Worm (Caenorhabditis elegans) whole organism, L1 larva: Measurements from ENCODE around the gene spe-19.
A peak's percentile ranks its signal among the peaks of the same experiment; 100 is the strongest.

ENCODE experiments used
- C04F5.9 ChIP-seq: sonication (generic microtip); optimal IDR thresholded peaks from 2 replicates; lab custom pipeline; 2016; ENCODE audit warnings: missing genetic modification characterization, missing compliant biosample characterization
- C34B4.2 ChIP-seq: sonication (generic microtip); optimal IDR thresholded peaks from 2 replicates; lab custom pipeline; 2017; ENCODE audit warnings: mild to moderate bottlenecking, missing genetic modification characterization, missing compliant biosample characterization
- F16B12.6 ChIP-seq: fragments of 150-350 bp; optimal IDR thresholded peaks from 2 replicates; lab custom pipeline; 2014; ENCODE audit warnings: missing biosample characterization, missing genetic modification characterization
- Y116A8C.19 ChIP-seq: sonication (generic microtip); optimal IDR thresholded peaks from 2 replicates; lab custom pipeline; 2016; ENCODE audit warnings: missing compliant biosample characterization, missing genetic modification characterization, borderline replicate concordance
- alr-1 ChIP-seq: fragments of 200-800 bp; sonication (Bioruptor generic); optimal IDR thresholded peaks from 2 replicates; lab custom pipeline; 2018; ENCODE audit warnings: borderline replicate concordance, mild to moderate bottlenecking, missing genetic modification characterization, missing compliant biosample characterization
- ceh-63 ChIP-seq: fragments of 200-800 bp; sonication (Bioruptor generic); optimal IDR thresholded peaks from 2 replicates; lab custom pipeline; 2018; ENCODE audit warnings: mild to moderate bottlenecking, missing genetic modification characterization, missing compliant biosample characterization
- ceh-8 ChIP-seq: fragments of 200-800 bp; sonication (Bioruptor generic); optimal IDR thresholded peaks from 2 replicates; lab custom pipeline; 2018; ENCODE audit warnings: mild to moderate bottlenecking, missing genetic modification characterization, moderate library complexity, missing compliant biosample characterization
- ceh-82 ChIP-seq, 3 experiments: fragments of 150-350 bp in 1 of 3; sonication (generic microtip) in 2 of 3; optimal IDR thresholded peaks; 2 replicates each; lab custom pipeline; 2014 to 2017; ENCODE audit warnings: missing biosample characterization in 3 of 3, missing genetic modification characterization in 3 of 3
- ces-1 ChIP-seq: fragments of 150-350 bp; optimal IDR thresholded peaks from 2 replicates; lab custom pipeline; 2014; ENCODE audit warnings: missing biosample characterization, missing genetic modification reagents, missing genetic modification characterization
- dpl-1 ChIP-seq, 3 experiments: fragments of 150-350 bp in 2 of 3; sonication (generic microtip) in 1 of 3; optimal IDR thresholded peaks; 2 replicates each; lab custom pipeline; 2014 to 2017; ENCODE audit warnings: missing biosample characterization in 3 of 3, missing genetic modification characterization in 3 of 3, missing genetic modification reagents in 3 of 3
- dsc-1 ChIP-seq: sonication (generic microtip); optimal IDR thresholded peaks from 2 replicates; lab custom pipeline; 2016; ENCODE audit warnings: mild to moderate bottlenecking, missing genetic modification characterization, missing compliant biosample characterization
- efl-1 ChIP-seq, 4 experiments: fragments of 150-350 bp; optimal IDR thresholded peaks in 3 of 4; peaks in 1 of 4; 1 replicate in 1 of 4; 2 replicates in 3 of 4; lab custom pipeline; 2014; ENCODE audit warnings: missing biosample characterization in 2 of 4, missing genetic modification characterization in 2 of 4, missing genetic modification reagents in 2 of 4
- egl-27 ChIP-seq, 2 experiments: fragments of 150-350 bp in 1 of 2; sonication (generic microtip); optimal IDR thresholded peaks; 3 replicates each; lab custom pipeline; 2017 to 2018; ENCODE audit warnings: missing biosample characterization in 2 of 2, missing genetic modification characterization in 2 of 2, missing genetic modification reagents in 2 of 2
- elt-2 ChIP-seq: sonication (generic microtip); optimal IDR thresholded peaks from 2 replicates; lab custom pipeline; 2016; ENCODE audit warnings: missing genetic modification characterization, mild to moderate bottlenecking, inconsistent platforms, missing compliant biosample characterization, missing genetic modification reagents
- fkh-4 ChIP-seq: sonication (generic microtip); optimal IDR thresholded peaks from 2 replicates; lab custom pipeline; 2016; ENCODE audit warnings: missing compliant biosample characterization, missing genetic modification characterization, borderline replicate concordance
- fkh-8 ChIP-seq: sonication (generic microtip); optimal IDR thresholded peaks from 2 replicates; lab custom pipeline; 2016; ENCODE audit warnings: mild to moderate bottlenecking, missing genetic modification characterization, missing compliant biosample characterization
- hlh-17 ChIP-seq: fragments of 200-800 bp; sonication (Bioruptor generic); optimal IDR thresholded peaks from 2 replicates; lab custom pipeline; 2018; ENCODE audit warnings: missing genetic modification characterization, mild to moderate bottlenecking, missing compliant biosample characterization, moderate library complexity, borderline replicate concordance
- hpl-2 ChIP-seq: fragments of 150-350 bp; optimal IDR thresholded peaks from 2 replicates; lab custom pipeline; 2014; ENCODE audit warnings: missing biosample characterization, missing genetic modification reagents, missing genetic modification characterization
- irx-1 ChIP-seq: sonication (generic microtip); optimal IDR thresholded peaks from 2 replicates; lab custom pipeline; 2016; ENCODE audit warnings: missing genetic modification characterization, missing compliant biosample characterization
- isw-1 ChIP-seq: fragments of 200-800 bp; sonication (Bioruptor generic); IDR thresholded peaks from 2 replicates; pipeline ENCODE4 v1.3.6; 2022; ENCODE audit warnings: missing genetic modification characterization, missing compliant biosample characterization
- jun-1 ChIP-seq: fragments of 150-350 bp; optimal IDR thresholded peaks from 2 replicates; lab custom pipeline; 2014; ENCODE audit warnings: missing biosample characterization, missing genetic modification reagents, missing genetic modification characterization
- lin-13 ChIP-seq: fragments of 150-350 bp; optimal IDR thresholded peaks from 2 replicates; lab custom pipeline; 2014; ENCODE audit warnings: missing biosample characterization, missing genetic modification reagents, missing genetic modification characterization
- lin-14 ChIP-seq: fragments of 200-800 bp; sonication (Bioruptor generic); optimal IDR thresholded peaks from 2 replicates; lab custom pipeline; 2018; ENCODE audit warnings: mild to moderate bottlenecking, missing genetic modification characterization, moderate library complexity, missing compliant biosample characterization
- lin-15B ChIP-seq: fragments of 150-350 bp; sonication (generic microtip); optimal IDR thresholded peaks from 3 replicates; lab custom pipeline; 2014; ENCODE audit warnings: missing biosample characterization, missing genetic modification characterization
- lin-35 ChIP-seq, 2 experiments: fragments of 150-350 bp; optimal IDR thresholded peaks; 2 replicates each; lab custom pipeline; 2014; ENCODE audit warnings: missing biosample characterization in 2 of 2, missing genetic modification characterization in 2 of 2, missing genetic modification reagents in 2 of 2
- lir-3 ChIP-seq: sonication (generic microtip); optimal IDR thresholded peaks from 2 replicates; lab custom pipeline; 2016; ENCODE audit warnings: mild to moderate bottlenecking, missing genetic modification characterization, moderate library complexity, missing compliant biosample characterization; ENCODE audit not compliant: poor library complexity
- mep-1 ChIP-seq: fragments of 150-350 bp; optimal IDR thresholded peaks from 2 replicates; lab custom pipeline; 2014; ENCODE audit warnings: missing biosample characterization, missing genetic modification characterization
- nhr-11 ChIP-seq: fragments of 150-350 bp; optimal IDR thresholded peaks from 2 replicates; lab custom pipeline; 2014; ENCODE audit warnings: missing biosample characterization, missing genetic modification characterization
- nhr-19 ChIP-seq: fragments of 200-800 bp; sonication (Bioruptor generic); conservative IDR thresholded peaks from 2 replicates; pipeline ENCODE4 v1.3.6; 2022; ENCODE audit warnings: missing genetic modification characterization, missing compliant biosample characterization
- nhr-20 ChIP-seq: sonication (generic microtip); optimal IDR thresholded peaks from 2 replicates; lab custom pipeline; 2016; ENCODE audit warnings: mild to moderate bottlenecking, missing genetic modification characterization, missing compliant biosample characterization
- nhr-237 ChIP-seq: fragments of 150-350 bp; optimal IDR thresholded peaks from 2 replicates; lab custom pipeline; 2014; ENCODE audit warnings: missing biosample characterization, missing genetic modification characterization
- nhr-28 ChIP-seq: fragments of 150-350 bp; optimal IDR thresholded peaks from 2 replicates; lab custom pipeline; 2014; ENCODE audit warnings: missing biosample characterization, missing genetic modification characterization
- nhr-71 ChIP-seq: sonication (generic microtip); optimal IDR thresholded peaks from 2 replicates; lab custom pipeline; 2016; ENCODE audit warnings: mild to moderate bottlenecking, missing genetic modification characterization, moderate library complexity, missing compliant biosample characterization
- nhr-77 ChIP-seq: fragments of 150-350 bp; optimal IDR thresholded peaks from 2 replicates; lab custom pipeline; 2014; ENCODE audit warnings: missing biosample characterization, missing genetic modification characterization
- nhr-84 ChIP-seq: sonication (generic microtip); optimal IDR thresholded peaks from 2 replicates; lab custom pipeline; 2017; ENCODE audit warnings: missing biosample characterization, missing genetic modification characterization
- pax-3 ChIP-seq: fragments of 200-800 bp; sonication (Bioruptor generic); optimal IDR thresholded peaks from 2 replicates; lab custom pipeline; 2018; ENCODE audit warnings: mild to moderate bottlenecking, missing genetic modification characterization, moderate library complexity, missing compliant biosample characterization
- pqm-1 ChIP-seq: sonication (generic microtip); optimal IDR thresholded peaks from 3 replicates; lab custom pipeline; 2017; ENCODE audit warnings: missing biosample characterization, missing genetic modification characterization
- rnt-1 ChIP-seq: sonication (generic microtip); optimal IDR thresholded peaks from 2 replicates; lab custom pipeline; 2016; ENCODE audit warnings: mild to moderate bottlenecking, missing genetic modification characterization, moderate library complexity, missing compliant biosample characterization
- skn-1 ChIP-seq: fragments of 150-350 bp; optimal IDR thresholded peaks from 2 replicates; lab custom pipeline; 2014; ENCODE audit warnings: missing biosample characterization, missing genetic modification characterization
- snpc-4 ChIP-seq: fragments of 150-350 bp; optimal IDR thresholded peaks from 2 replicates; lab custom pipeline; 2014; ENCODE audit warnings: missing biosample characterization, missing genetic modification characterization
- snu-23 ChIP-seq: sonication (generic microtip); optimal IDR thresholded peaks from 2 replicates; lab custom pipeline; 2016; ENCODE audit warnings: missing genetic modification characterization, missing compliant biosample characterization
- sup-37 ChIP-seq: fragments of 200-800 bp; sonication (Bioruptor generic); optimal IDR thresholded peaks from 2 replicates; lab custom pipeline; 2018; ENCODE audit warnings: mild to moderate bottlenecking, missing genetic modification characterization, missing compliant biosample characterization
- tbx-2 ChIP-seq: sonication (generic microtip); optimal IDR thresholded peaks from 2 replicates; lab custom pipeline; 2016; ENCODE audit warnings: missing genetic modification characterization, missing compliant biosample characterization
- tlp-1 ChIP-seq: fragments of 150-350 bp; optimal IDR thresholded peaks from 2 replicates; lab custom pipeline; 2014; ENCODE audit warnings: missing biosample characterization, missing genetic modification characterization
- unc-130 ChIP-seq: fragments of 150-350 bp; optimal IDR thresholded peaks from 2 replicates; lab custom pipeline; 2017; ENCODE audit warnings: missing biosample characterization, missing genetic modification characterization, inconsistent platforms
- unc-30 ChIP-seq: sonication (generic microtip); optimal IDR thresholded peaks from 2 replicates; lab custom pipeline; 2017; ENCODE audit warnings: missing biosample characterization, missing genetic modification characterization
- xbp-1 ChIP-seq: sonication (generic microtip); optimal IDR thresholded peaks from 2 replicates; lab custom pipeline; 2016; ENCODE audit warnings: missing genetic modification characterization, missing compliant biosample characterization
- zag-1 ChIP-seq: fragments of 150-350 bp; optimal IDR thresholded peaks from 2 replicates; lab custom pipeline; 2014; ENCODE audit warnings: missing biosample characterization, missing genetic modification characterization
- zip-4 ChIP-seq: fragments of 200-800 bp; sonication (Bioruptor generic); optimal IDR thresholded peaks from 2 replicates; lab custom pipeline; 2018; ENCODE audit warnings: mild to moderate bottlenecking, missing genetic modification characterization, moderate library complexity, missing compliant biosample characterization
- ztf-4 ChIP-seq: fragments of 150-350 bp; optimal IDR thresholded peaks from 2 replicates; lab custom pipeline; 2014; ENCODE audit warnings: missing biosample characterization, missing genetic modification characterization

spe-19 gene

DNA sequence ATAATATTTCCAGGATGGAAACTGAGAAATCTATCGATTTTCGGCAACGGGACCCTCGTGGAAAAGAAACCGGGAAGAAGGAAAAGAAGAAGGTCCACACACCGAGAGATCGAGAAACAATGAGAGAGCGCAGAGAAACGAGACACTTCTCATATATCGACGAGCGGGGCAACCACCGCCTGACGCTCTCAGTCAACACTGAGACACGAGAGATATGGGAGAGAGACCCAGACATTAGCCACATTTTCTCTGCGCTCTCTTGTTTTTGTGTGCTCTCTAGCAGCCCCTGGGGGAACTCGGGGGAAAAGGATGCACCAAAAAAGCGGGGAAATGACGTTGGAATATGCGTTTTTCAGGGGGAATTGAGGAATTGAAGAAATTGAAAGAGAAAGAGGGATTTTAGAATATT is 41.5 kb downstream of the spe-19 start (continued):
- TF ChIP-seq hpl-2 (GFP tag; lab: Kevin White, UChicago) (no peak), tlp-1 (no peak), unc-130 (tag; lab: Kevin White, UChicago) (peak; percentile 8), egl-27 (tag; optimal IDR thresholded peaks at IDR 0.05; lab: Kevin White, UChicago) (peak in 1 of 2 experiments; percentile 29), ces-1 (GFP tag; lab: Kevin White, UChicago) (no peak), pqm-1 (tag; lab: Kevin White, UChicago) (no peak), snpc-4 (tag; lab: Kevin White, UChicago) (peak; percentile 35), lir-3 (tag; lab: Kevin White, UChicago) (no peak), mep-1 (tag; lab: Kevin White, UChicago) (peak; percentile 72), ceh-8 (GFP tag; lab: Kevin White, UChicago) (no peak), pax-3 (tag; lab: Kevin White, UChicago) (peak; percentile 56), dsc-1 (peak; percentile 77), nhr-84 (tag; lab: Kevin White, UChicago) (no peak), zip-4 (peak; percentile 17), rnt-1 (tag; lab: Kevin White, UChicago) (peak; percentile 84), ceh-82 (tag; optimal IDR thresholded peaks at IDR 0.05; lab: Kevin White, UChicago) (peak; percentile 64 to 72 (median 65)), nhr-77 (tag; lab: Kevin White, UChicago) (peak; percentile 35), sup-37 (GFP tag; lab: Kevin White, UChicago) (no peak), Y116A8C.19 (tag; lab: Kevin White, UChicago) (no peak), C04F5.9 (tag; lab: Kevin White, UChicago) (no peak), lin-13 (GFP tag; lab: Kevin White, UChicago) (peak; percentile 79), nhr-71 (tag; lab: Kevin White, UChicago) (peak; percentile 94), ceh-63 (GFP tag; lab: Kevin White, UChicago) (no peak), dpl-1 (GFP tag; optimal IDR thresholded peaks at IDR 0.05; lab: Kevin White, UChicago) (peak in 2 of 3 experiments; percentile 48 to 49), fkh-8 (tag; lab: Kevin White, UChicago) (peak; percentile 78), irx-1 (tag; lab: Kevin White, UChicago) (peak; percentile 38), jun-1 (tag; lab: Kevin White, UChicago) (peak; percentile 64), fkh-4 (tag; lab: Kevin White, UChicago) (no peak), nhr-237 (tag; lab: Kevin White, UChicago) (no peak), skn-1 (tag; lab: Kevin White, UChicago) (peak; percentile 68), nhr-19 (GFP tag; lab: Robert Waterston, UW) (peak; percentile 76), zag-1 (tag; lab: Kevin White, UChicago) (no peak), nhr-28 (tag; lab: Kevin White, UChicago) (no peak), xbp-1 (tag; lab: Kevin White, UChicago) (peak; percentile 76), hlh-17 (GFP tag; lab: Kevin White, UChicago) (no peak), efl-1 (optimal IDR thresholded peaks at IDR 0.05; lab: Kevin White, UChicago) (peak; percentile 68 to 82), efl-1 (GFP tag; optimal IDR thresholded peaks at IDR 0.05 in 1 of 2; lab: Kevin White, UChicago) (peak; percentile 44 to 93), unc-30 (no peak), snu-23 (peak; percentile 82), lin-14 (GFP tag; lab: Kevin White, UChicago) (peak; percentile 97), C34B4.2 (tag; lab: Kevin White, UChicago) (no peak)

- no peak for TF ChIP-seq isw-1
- no peak for TF ChIP-seq dpl-1 (GFP tag; optimal IDR thresholded peaks at IDR 0.05; lab: Kevin White, UChicago)
- no peak for TF ChIP-seq alr-1
- TF ChIP-seq irx-1 (tag; lab: Kevin White, UChicago): no peak
- no peak for TF ChIP-seq lin-15B
- no peak for TF ChIP-seq xbp-1 (tag; lab: Kevin White, UChicago)
- no peak for TF ChIP-seq jun-1 (tag; lab: Kevin White, UChicago)
- TF ChIP-seq lin-35 (GFP tag; optimal IDR thresholded peaks at IDR 0.05; lab: Kevin White, UChicago): peak in 1 of 2 experiments; percentile 9
- TF ChIP-seq elt-2 (tag; lab: Kevin White, UChicago): peak; percentile 9
- TF ChIP-seq fkh-8 (tag; lab: Kevin White, UChicago): no peak
- TF ChIP-seq tlp-1: no peak
- no peak for TF ChIP-seq ceh-8 (GFP tag; lab: Kevin White, UChicago)
- no peak for TF ChIP-seq lin-14 (GFP tag; lab: Kevin White, UChicago)
- peak; percentile 15 for TF ChIP-seq nhr-20
- TF ChIP-seq nhr-11 (tag; lab: Kevin White, UChicago): no peak
- TF ChIP-seq ztf-4: no peak
- TF ChIP-seq tbx-2: no peak
- TF ChIP-seq ces-1 (GFP tag; lab: Kevin White, UChicago): no peak
- no peak for TF ChIP-seq F16B12.6 (tag; lab: Kevin White, UChicago)
Measured at ce11 chrV:20004385-20004784, 42.8 kb downstream of the spe-19 start, which contains the start of gene unc-51. Gene unc-51 (minus strand): TSS chrV:20004485.
